Fruit fly (Drosophila melanogaster) whole organism, prepupa: Measurements from ENCODE around the gene GstD5.

Experiments used
- CG11294 ChIP-seq: fragments of 200-800 bp; sonication (Bioruptor generic); IDR thresholded peaks from 2 replicates; pipeline ENCODE4 v1.3.6; 2022; ENCODE audit warnings: missing biosample characterization, missing genetic modification characterization
- CG11762 ChIP-seq: fragments of 200-800 bp; sonication (Bioruptor generic); optimal IDR thresholded peaks from 3 replicates; lab custom pipeline; 2016; ENCODE audit warnings: missing biosample characterization, missing genetic modification characterization; ENCODE audit not compliant: insufficient read depth
- CG11902 ChIP-seq: fragments of 200-800 bp; sonication (Bioruptor generic); optimal IDR thresholded peaks from 3 replicates; lab custom pipeline; 2016; ENCODE audit warnings: missing biosample characterization, missing genetic modification characterization
- CG15336 ChIP-seq: fragments of 200-800 bp; sonication (Bioruptor generic); IDR thresholded peaks from 2 replicates; pipeline ENCODE4 v1.3.6; 2022; ENCODE audit warnings: missing biosample characterization, missing genetic modification characterization
- CG1621 ChIP-seq: fragments of 200-800 bp; sonication (Bioruptor generic); optimal IDR thresholded peaks from 3 replicates; lab custom pipeline; 2018; ENCODE audit warnings: missing biosample characterization, mild to moderate bottlenecking, missing genetic modification characterization
- CG3032 ChIP-seq: fragments of 200-800 bp; optimal IDR thresholded peaks from 2 replicates; lab custom pipeline; 2019; ENCODE audit warnings: missing biosample characterization, mild to moderate bottlenecking, missing genetic modification characterization, moderate library complexity
- CG31627 ChIP-seq: fragments of 200-800 bp; sonication (Bioruptor generic); optimal IDR thresholded peaks from 3 replicates; lab custom pipeline; 2016; ENCODE audit warnings: missing biosample characterization, missing genetic modification characterization
- CG32006 ChIP-seq: fragments of 200-800 bp; sonication (Bioruptor generic); optimal IDR thresholded peaks from 3 replicates; lab custom pipeline; 2017; ENCODE audit warnings: missing biosample characterization, mild to moderate bottlenecking, missing genetic modification characterization
- CG34406 ChIP-seq: fragments of 200-800 bp; sonication (Bioruptor generic); optimal IDR thresholded peaks from 3 replicates; lab custom pipeline; 2016; ENCODE audit warnings: missing biosample characterization, missing genetic modification characterization
- CG3919 ChIP-seq: fragments of 200-800 bp; sonication (Bioruptor generic); optimal IDR thresholded peaks from 3 replicates; lab custom pipeline; 2016; ENCODE audit warnings: missing biosample characterization, missing genetic modification characterization
- CG4318 ChIP-seq: fragments of 200-800 bp; sonication (Bioruptor generic); optimal IDR thresholded peaks from 3 replicates; lab custom pipeline; 2017; ENCODE audit warnings: missing biosample characterization, mild to moderate bottlenecking, missing genetic modification characterization
- CG6276 ChIP-seq: fragments of 200-800 bp; sonication (Bioruptor generic); optimal IDR thresholded peaks from 2 replicates; lab custom pipeline; 2017; ENCODE audit warnings: missing biosample characterization, mild to moderate bottlenecking, missing genetic modification characterization
- CG6808 ChIP-seq: fragments of 200-800 bp; sonication (Bioruptor generic); optimal IDR thresholded peaks from 3 replicates; lab custom pipeline; 2017; ENCODE audit warnings: missing biosample characterization, missing genetic modification characterization, mild to moderate bottlenecking, moderate library complexity, missing genetic modification reagents
- CG6854 ChIP-seq: fragments of 200-800 bp; sonication (Bioruptor generic); optimal IDR thresholded peaks from 2 replicates; lab custom pipeline; 2017; ENCODE audit warnings: missing biosample characterization, mild to moderate bottlenecking, missing genetic modification characterization
- CG8119 ChIP-seq: fragments of 200-800 bp; sonication (Bioruptor generic); IDR thresholded peaks from 3 replicates; pipeline ENCODE4 v1.3.6; 2022; ENCODE audit warnings: missing biosample characterization, missing genetic modification characterization
- CG9139 ChIP-seq: fragments of 200-800 bp; sonication (Bioruptor generic); optimal IDR thresholded peaks from 3 replicates; lab custom pipeline; 2017; ENCODE audit warnings: missing biosample characterization, mild to moderate bottlenecking, missing genetic modification characterization
- Eip78C ChIP-seq: fragments of 200-800 bp; sonication (Bioruptor generic); peaks from one replicate; lab custom pipeline; 2016; ENCODE audit warnings: missing biosample characterization, missing genetic modification characterization
- Ets21C ChIP-seq: fragments of 200-800 bp; sonication (Bioruptor generic); optimal IDR thresholded peaks from 3 replicates; lab custom pipeline; 2016; ENCODE audit warnings: missing biosample characterization, missing genetic modification characterization
- Ets96B ChIP-seq: fragments of 200-800 bp; optimal IDR thresholded peaks from 2 replicates; lab custom pipeline; 2019; ENCODE audit warnings: missing biosample characterization, mild to moderate bottlenecking, missing genetic modification characterization, moderate library complexity
- Gug ChIP-seq: fragments of 200-800 bp; sonication (Bioruptor generic); IDR thresholded peaks from 2 replicates; pipeline ENCODE4 v1.3.6; 2022; ENCODE audit warnings: missing biosample characterization, missing genetic modification characterization
- Hr39 ChIP-seq: fragments of 200-800 bp; sonication (Bioruptor generic); optimal IDR thresholded peaks from 2 replicates; lab custom pipeline; 2016; ENCODE audit warnings: missing biosample characterization, missing genetic modification characterization
- Lpt ChIP-seq: fragments of 200-800 bp; sonication (Bioruptor generic); optimal IDR thresholded peaks from 3 replicates; lab custom pipeline; 2016; ENCODE audit warnings: missing biosample characterization, missing genetic modification characterization
- Met ChIP-seq: fragments of 200-800 bp; sonication (Bioruptor generic); optimal IDR thresholded peaks from 3 replicates; lab custom pipeline; 2016; ENCODE audit warnings: missing biosample characterization, missing genetic modification characterization
- OdsH ChIP-seq: fragments of 200-800 bp; sonication (Bioruptor generic); optimal IDR thresholded peaks from 3 replicates; lab custom pipeline; 2016; ENCODE audit warnings: missing biosample characterization, missing genetic modification characterization
- Smox ChIP-seq: fragments of 200-800 bp; sonication (Bioruptor generic); optimal IDR thresholded peaks from 3 replicates; lab custom pipeline; 2016; ENCODE audit warnings: missing biosample characterization, missing genetic modification characterization
- Sox102F ChIP-seq: fragments of 200-800 bp; sonication (Bioruptor generic); optimal IDR thresholded peaks from 2 replicates; lab custom pipeline; 2016; ENCODE audit warnings: missing biosample characterization, mild to moderate bottlenecking, missing genetic modification characterization
- Sox14 ChIP-seq: fragments of 200-800 bp; sonication (Bioruptor generic); optimal IDR thresholded peaks from 3 replicates; lab custom pipeline; 2016; ENCODE audit warnings: missing biosample characterization, missing genetic modification characterization
- Sox15 ChIP-seq: fragments of 200-800 bp; sonication (Bioruptor generic); optimal IDR thresholded peaks from 3 replicates; lab custom pipeline; 2016; ENCODE audit warnings: missing biosample characterization, missing genetic modification characterization
- achi ChIP-seq: fragments of 200-800 bp; sonication (Bioruptor generic); optimal IDR thresholded peaks from 3 replicates; lab custom pipeline; 2016; ENCODE audit warnings: missing biosample characterization, missing genetic modification characterization
- cyc ChIP-seq: fragments of 200-800 bp; sonication (Bioruptor generic); optimal IDR thresholded peaks from 3 replicates; lab custom pipeline; 2016; ENCODE audit warnings: missing biosample characterization, missing genetic modification characterization
- dac ChIP-seq: fragments of 200-800 bp; sonication (Bioruptor generic); optimal IDR thresholded peaks from 2 replicates; lab custom pipeline; 2017; ENCODE audit warnings: missing biosample characterization, mild to moderate bottlenecking, missing genetic modification characterization
- dsx ChIP-seq: fragments of 200-800 bp; optimal IDR thresholded peaks from 3 replicates; lab custom pipeline; 2019; ENCODE audit warnings: missing biosample characterization, mild to moderate bottlenecking, missing genetic modification characterization, moderate library complexity; ENCODE audit not compliant: poor library complexity, severe bottlenecking
- eg ChIP-seq: fragments of 200-800 bp; sonication (Bioruptor generic); IDR thresholded peaks from 3 replicates; pipeline ENCODE4 v1.3.6; 2022; ENCODE audit warnings: missing biosample characterization, missing genetic modification characterization
- esn ChIP-seq: fragments of 200-800 bp; sonication (Bioruptor generic); optimal IDR thresholded peaks from 2 replicates; lab custom pipeline; 2016; ENCODE audit warnings: missing biosample characterization, mild to moderate bottlenecking, missing genetic modification characterization, moderate library complexity
- fd59A ChIP-seq: fragments of 200-800 bp; sonication (Bioruptor generic); optimal IDR thresholded peaks from 2 replicates; lab custom pipeline; 2017; ENCODE audit warnings: missing biosample characterization, mild to moderate bottlenecking, missing genetic modification characterization, missing genetic modification reagents
- fd85E ChIP-seq: fragments of 200-800 bp; sonication (Bioruptor generic); optimal IDR thresholded peaks from 3 replicates; lab custom pipeline; 2016; ENCODE audit warnings: missing biosample characterization, missing genetic modification characterization
- fkh ChIP-seq: fragments of 200-800 bp; sonication (Bioruptor generic); optimal IDR thresholded peaks from 3 replicates; lab custom pipeline; 2017; ENCODE audit warnings: missing biosample characterization, mild to moderate bottlenecking, missing genetic modification characterization, moderate library complexity
- lz ChIP-seq: fragments of 200-800 bp; sonication (Bioruptor generic); optimal IDR thresholded peaks from 3 replicates; lab custom pipeline; 2016; ENCODE audit warnings: missing biosample characterization, missing genetic modification characterization
- net ChIP-seq: fragments of 200-800 bp; sonication (Bioruptor generic); optimal IDR thresholded peaks from 3 replicates; lab custom pipeline; 2016; ENCODE audit warnings: missing biosample characterization, missing genetic modification characterization
- pdm3 ChIP-seq: fragments of 200-800 bp; sonication (Bioruptor generic); optimal IDR thresholded peaks from 3 replicates; lab custom pipeline; 2016; ENCODE audit warnings: missing biosample characterization, missing genetic modification characterization
- salr ChIP-seq, 2 experiments: fragments of 200-800 bp; sonication (Bioruptor generic); optimal IDR thresholded peaks; 3 replicates each; lab custom pipeline; 2016 to 2018; ENCODE audit warnings: missing biosample characterization in 2 of 2, missing genetic modification characterization in 2 of 2, mild to moderate bottlenecking in 1 of 2
- spab ChIP-seq: fragments of 200-800 bp; sonication (Bioruptor generic); optimal IDR thresholded peaks from 2 replicates; lab custom pipeline; 2017; ENCODE audit warnings: missing biosample characterization, mild to moderate bottlenecking, missing genetic modification characterization, missing genetic modification reagents
- ss ChIP-seq, 2 experiments: fragments of 200-800 bp; sonication (Bioruptor generic); optimal IDR thresholded peaks; 2 replicates in 1 of 2; 3 replicates in 1 of 2; lab custom pipeline; 2017 to 2018; ENCODE audit warnings: mild to moderate bottlenecking in 2 of 2, missing biosample characterization in 2 of 2, missing genetic modification characterization in 2 of 2, moderate library complexity in 1 of 2
- svp ChIP-seq: fragments of 200-800 bp; sonication (Bioruptor generic); peaks from one replicate; lab custom pipeline; 2016; ENCODE audit warnings: missing biosample characterization, missing genetic modification characterization
- vri ChIP-seq: fragments of 200-800 bp; sonication (Bioruptor generic); optimal IDR thresholded peaks from 3 replicates; lab custom pipeline; 2016; ENCODE audit warnings: missing biosample characterization, mild to moderate bottlenecking, missing genetic modification characterization

Gene GstD5

DNA sequence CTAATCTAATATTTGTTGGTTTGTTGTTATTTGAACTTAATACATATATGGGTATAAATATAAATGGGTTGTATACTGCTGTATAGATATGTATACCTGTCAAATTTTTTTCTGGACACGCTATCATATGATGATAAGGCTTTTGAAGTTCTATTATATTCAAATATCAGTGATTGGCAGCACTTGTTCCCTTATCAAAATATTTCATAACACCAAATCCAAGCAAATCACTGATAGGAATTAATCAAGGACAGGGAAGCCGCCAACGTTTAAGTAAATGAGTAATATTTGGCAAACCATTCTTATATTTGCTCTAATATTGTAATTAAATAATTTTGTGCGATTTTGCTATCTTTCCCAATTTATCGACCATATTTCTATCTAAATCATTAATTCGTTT is 3.7 kb downstream of the GstD5 start:
- no peak for TF ChIP-seq Ets96B (tag; lab: Kevin White, UChicago)
- TF ChIP-seq vri (GFP tag; lab: Kevin White, UChicago) = peak; percentile 84

DNA sequence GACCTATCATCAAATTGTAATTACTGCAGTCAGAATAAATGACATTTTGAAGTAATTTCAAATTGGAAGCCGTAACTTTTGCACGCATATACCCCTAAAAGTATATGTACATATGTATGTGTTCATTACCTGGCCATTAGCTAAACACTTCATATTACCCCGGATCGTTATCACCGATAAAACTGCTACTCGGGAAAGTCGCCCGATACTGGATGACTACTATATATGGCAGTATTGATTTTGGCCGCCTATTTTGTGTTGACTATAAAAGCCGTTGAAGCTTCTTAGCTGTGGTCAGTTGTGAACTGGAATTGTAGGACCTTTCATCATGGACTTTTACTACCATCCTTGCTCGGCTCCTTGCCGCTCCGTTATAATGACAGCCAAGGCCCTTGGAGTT is 4.2 kb downstream of the GstD5 start, which contains the start of gene GstD8:
TSS of gene GstD8 (plus strand) at position 301 of the 400 bp plus-strand sequence.
- TF ChIP-seq Gug (GFP tag; lab: Robert Waterston, UW) = no peak
- TF ChIP-seq cyc (GFP tag; lab: Kevin White, UChicago) = no peak
- TF ChIP-seq CG15336 (GFP tag; lab: Robert Waterston, UW) = no peak
- TF ChIP-seq CG4318 (GFP tag; lab: Kevin White, UChicago) = no peak
- TF ChIP-seq Sox15 (GFP tag; lab: Kevin White, UChicago) = no peak
- no peak for TF ChIP-seq Lpt (GFP tag; lab: Kevin White, UChicago)
- no peak for TF ChIP-seq Hr39
- no peak for TF ChIP-seq CG34406 (GFP tag; lab: Kevin White, UChicago)
- no peak for TF ChIP-seq CG6854
- TF ChIP-seq CG31627 (GFP tag; lab: Kevin White, UChicago) = no peak
- TF ChIP-seq CG3919 (GFP tag; lab: Kevin White, UChicago) = no peak
- TF ChIP-seq OdsH (GFP tag; lab: Kevin White, UChicago) = no peak
- TF ChIP-seq CG8119 (GFP tag; lab: Robert Waterston, UW) = no peak
- TF ChIP-seq dsx (GFP tag; lab: Kevin White, UChicago) = no peak
- TF ChIP-seq CG11902 = no peak
- no peak for TF ChIP-seq Ets21C (GFP tag; lab: Kevin White, UChicago)
- TF ChIP-seq fkh (GFP tag; lab: Kevin White, UChicago) = no peak
- TF ChIP-seq Smox = no peak

DNA sequence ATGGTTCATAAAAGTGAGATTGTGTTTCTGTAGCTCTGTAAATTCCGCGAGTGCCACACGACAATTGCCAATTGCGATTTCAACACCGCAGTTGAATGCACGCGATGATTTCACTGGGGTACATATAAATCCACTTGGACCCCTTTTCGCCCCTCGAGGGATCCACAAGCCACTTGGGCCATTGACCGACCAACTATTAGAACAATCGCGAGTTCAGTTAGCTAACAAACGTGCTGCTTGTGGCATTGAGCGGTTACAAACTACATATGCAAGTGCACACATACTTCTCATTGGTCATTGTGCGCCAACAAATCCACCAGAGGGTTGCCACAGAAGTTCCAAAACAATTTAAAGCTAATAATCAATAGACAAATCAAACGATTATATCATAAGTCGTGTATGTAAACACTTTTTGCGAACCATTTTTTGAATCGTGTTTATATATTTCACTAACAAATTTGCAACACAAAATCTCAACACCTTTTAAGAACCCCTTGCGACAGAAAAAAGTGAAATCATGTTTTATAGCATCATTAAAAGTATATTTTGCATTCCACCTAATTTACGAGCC is 5.7 kb downstream of the GstD5 start:
- no peak for TF ChIP-seq Ets96B (tag; lab: Kevin White, UChicago)
- TF ChIP-seq vri (GFP tag; lab: Kevin White, UChicago) = no peak
- TF ChIP-seq CG6276 (GFP tag; lab: Kevin White, UChicago) = peak; percentile 44
- TF ChIP-seq CG9139 = no peak
- no peak for TF ChIP-seq dsx (GFP tag; lab: Kevin White, UChicago)
- no peak for TF ChIP-seq Smox
- no peak for TF ChIP-seq esn (GFP tag; lab: Kevin White, UChicago)
- no peak for TF ChIP-seq salr (GFP tag; optimal IDR thresholded peaks at IDR 0.05; lab: Kevin White, UChicago)
- TF ChIP-seq CG11294 (GFP tag; lab: Robert Waterston, UW) = peak; percentile 31; the same call in 1 of the 2 replicates
- TF ChIP-seq CG32006 (GFP tag; lab: Kevin White, UChicago) = peak; percentile 78
- no peak for TF ChIP-seq fd59A (GFP tag; lab: Kevin White, UChicago)
- TF ChIP-seq ss (GFP tag; optimal IDR thresholded peaks at IDR 0.05; lab: Kevin White, UChicago) = no peak
- 0 out of 2 replicates have a peak, but pooled peaks have one; percentile 38 for TF ChIP-seq Gug (GFP tag; lab: Robert Waterston, UW)
- TF ChIP-seq CG15336 (GFP tag; lab: Robert Waterston, UW) = peak; percentile 74
- TF ChIP-seq Sox102F (GFP tag; lab: Kevin White, UChicago) = no peak
- TF ChIP-seq eg (GFP tag; lab: Robert Waterston, UW) = peak; percentile 54
- TF ChIP-seq Eip78C (GFP tag; lab: Kevin White, UChicago) = peak; percentile 60
- no peak for TF ChIP-seq OdsH (GFP tag; lab: Kevin White, UChicago)
- TF ChIP-seq svp = peak; percentile 70
- TF ChIP-seq Sox14 (GFP tag; lab: Kevin White, UChicago) = peak; percentile 0
- no peak for TF ChIP-seq CG31627 (GFP tag; lab: Kevin White, UChicago)
- TF ChIP-seq Met (GFP tag; lab: Kevin White, UChicago) = no peak
- TF ChIP-seq fd85E = no peak
- TF ChIP-seq cyc (GFP tag; lab: Kevin White, UChicago) = no peak
- peak; percentile 66 for TF ChIP-seq CG8119 (GFP tag; lab: Robert Waterston, UW)
- TF ChIP-seq Ets21C (GFP tag; lab: Kevin White, UChicago) = no peak
- TF ChIP-seq Lpt (GFP tag; lab: Kevin White, UChicago) = peak; percentile 45
- TF ChIP-seq CG1621 (tag; lab: Kevin White, UChicago) = no peak
- TF ChIP-seq net (GFP tag; lab: Kevin White, UChicago) = peak; percentile 3
- TF ChIP-seq CG3919 (GFP tag; lab: Kevin White, UChicago) = no peak
- TF ChIP-seq CG6808 = no peak
- TF ChIP-seq CG34406 (GFP tag; lab: Kevin White, UChicago) = no peak
- no peak for TF ChIP-seq spab (GFP tag; lab: Kevin White, UChicago)
- TF ChIP-seq lz = no peak
- no peak for TF ChIP-seq CG11762
- TF ChIP-seq pdm3 = peak; percentile 34
- no peak for TF ChIP-seq CG3032
- TF ChIP-seq achi (GFP tag; lab: Kevin White, UChicago) = peak; percentile 27
- peak; percentile 23 for TF ChIP-seq dac
